Worm (Caenorhabditis elegans) whole organism, L1 larva: ENCODE measurements around the gene R10F2.5.

Source experiments
- C34B4.2 ChIP-seq: sonication (generic microtip); optimal IDR thresholded peaks from 2 replicates; lab custom pipeline; 2017; ENCODE audit warnings: mild to moderate bottlenecking, missing genetic modification characterization, missing compliant biosample characterization
- ama-1 ChIP-seq: fragments of 150-350 bp; optimal IDR thresholded peaks from 2 replicates; lab custom pipeline; 2014
- blmp-1 ChIP-seq: fragments of 150-350 bp; optimal IDR thresholded peaks from 2 replicates; lab custom pipeline; 2014; ENCODE audit warnings: missing biosample characterization, missing genetic modification characterization
- ceh-82 ChIP-seq, 3 experiments: fragments of 150-350 bp in 1 of 3; sonication (generic microtip) in 2 of 3; optimal IDR thresholded peaks; 2 replicates each; lab custom pipeline; 2014 to 2017; ENCODE audit warnings: missing biosample characterization in 3 of 3, missing genetic modification characterization in 3 of 3
- ceh-90 ChIP-seq: sonication (generic microtip); optimal IDR thresholded peaks from 2 replicates; lab custom pipeline; 2016; ENCODE audit warnings: missing genetic modification characterization, missing compliant biosample characterization
- dpl-1 ChIP-seq, 3 experiments: fragments of 150-350 bp in 2 of 3; sonication (generic microtip) in 1 of 3; optimal IDR thresholded peaks; 2 replicates each; lab custom pipeline; 2014 to 2017; ENCODE audit warnings: missing biosample characterization in 3 of 3, missing genetic modification characterization in 3 of 3, missing genetic modification reagents in 3 of 3
- efl-1 ChIP-seq, 4 experiments: fragments of 150-350 bp; optimal IDR thresholded peaks in 3 of 4; peaks in 1 of 4; 1 replicate in 1 of 4; 2 replicates in 3 of 4; lab custom pipeline; 2014; ENCODE audit warnings: missing biosample characterization in 2 of 4, missing genetic modification characterization in 2 of 4, missing genetic modification reagents in 2 of 4
- efl-3 ChIP-seq: fragments of 200-800 bp; sonication (Bioruptor generic); optimal IDR thresholded peaks from 2 replicates; lab custom pipeline; 2018; ENCODE audit warnings: mild to moderate bottlenecking, missing genetic modification characterization, missing compliant biosample characterization
- egl-27 ChIP-seq, 2 experiments: fragments of 150-350 bp in 1 of 2; sonication (generic microtip); optimal IDR thresholded peaks; 3 replicates each; lab custom pipeline; 2017 to 2018; ENCODE audit warnings: missing biosample characterization in 2 of 2, missing genetic modification characterization in 2 of 2, missing genetic modification reagents in 2 of 2
- elt-2 ChIP-seq: sonication (generic microtip); optimal IDR thresholded peaks from 2 replicates; lab custom pipeline; 2016; ENCODE audit warnings: missing genetic modification characterization, mild to moderate bottlenecking, inconsistent platforms, missing compliant biosample characterization, missing genetic modification reagents
- elt-3 ChIP-seq, 6 experiments: fragments of 150-350 bp in 1 of 6; sonication (generic microtip); optimal IDR thresholded peaks; 2 replicates each; lab custom pipeline; 2017 to 2018; ENCODE audit warnings: missing biosample characterization in 6 of 6, missing genetic modification characterization in 6 of 6, inconsistent platforms in 1 of 6
- fkh-10 ChIP-seq: sonication (generic microtip); optimal IDR thresholded peaks from 2 replicates; lab custom pipeline; 2017; ENCODE audit warnings: missing biosample characterization, missing genetic modification reagents, missing genetic modification characterization
- fkh-4 ChIP-seq: sonication (generic microtip); optimal IDR thresholded peaks from 2 replicates; lab custom pipeline; 2016; ENCODE audit warnings: missing compliant biosample characterization, missing genetic modification characterization, borderline replicate concordance
- fos-1 ChIP-seq: fragments of 150-350 bp; optimal IDR thresholded peaks from 2 replicates; lab custom pipeline; 2014; ENCODE audit warnings: missing biosample characterization, missing genetic modification characterization
- grh-1 ChIP-seq: fragments of 200-800 bp; sonication (Bioruptor generic); IDR thresholded peaks from 2 replicates; pipeline ENCODE4 v1.3.6; 2022; ENCODE audit warnings: missing genetic modification reagents, missing genetic modification characterization, missing compliant biosample characterization
- hpl-2 ChIP-seq: fragments of 150-350 bp; optimal IDR thresholded peaks from 2 replicates; lab custom pipeline; 2014; ENCODE audit warnings: missing biosample characterization, missing genetic modification reagents, missing genetic modification characterization
- isw-1 ChIP-seq: fragments of 200-800 bp; sonication (Bioruptor generic); IDR thresholded peaks from 2 replicates; pipeline ENCODE4 v1.3.6; 2022; ENCODE audit warnings: missing genetic modification characterization, missing compliant biosample characterization
- jun-1 ChIP-seq: fragments of 150-350 bp; optimal IDR thresholded peaks from 2 replicates; lab custom pipeline; 2014; ENCODE audit warnings: missing biosample characterization, missing genetic modification reagents, missing genetic modification characterization
- lin-13 ChIP-seq: fragments of 150-350 bp; optimal IDR thresholded peaks from 2 replicates; lab custom pipeline; 2014; ENCODE audit warnings: missing biosample characterization, missing genetic modification reagents, missing genetic modification characterization
- lin-14 ChIP-seq: fragments of 200-800 bp; sonication (Bioruptor generic); optimal IDR thresholded peaks from 2 replicates; lab custom pipeline; 2018; ENCODE audit warnings: mild to moderate bottlenecking, missing genetic modification characterization, moderate library complexity, missing compliant biosample characterization
- lin-15B ChIP-seq: fragments of 150-350 bp; sonication (generic microtip); optimal IDR thresholded peaks from 3 replicates; lab custom pipeline; 2014; ENCODE audit warnings: missing biosample characterization, missing genetic modification characterization
- lin-35 ChIP-seq, 2 experiments: fragments of 150-350 bp; optimal IDR thresholded peaks; 2 replicates each; lab custom pipeline; 2014; ENCODE audit warnings: missing biosample characterization in 2 of 2, missing genetic modification characterization in 2 of 2, missing genetic modification reagents in 2 of 2
- lsy-2 ChIP-seq, 2 experiments: fragments of 150-350 bp; optimal IDR thresholded peaks; 2 replicates each; lab custom pipeline; 2014; ENCODE audit warnings: missing biosample characterization in 2 of 2, missing genetic modification characterization in 2 of 2
- mdl-1 ChIP-seq, 2 experiments: fragments of 150-350 bp; optimal IDR thresholded peaks; 2 replicates each; lab custom pipeline; 2014 to 2017; ENCODE audit warnings: missing biosample characterization in 2 of 2, missing genetic modification characterization in 2 of 2, inconsistent platforms in 1 of 2
- mef-2 ChIP-seq: fragments of 150-350 bp; optimal IDR thresholded peaks from 2 replicates; lab custom pipeline; 2014; ENCODE audit warnings: missing biosample characterization, missing genetic modification characterization
- mep-1 ChIP-seq: fragments of 150-350 bp; optimal IDR thresholded peaks from 2 replicates; lab custom pipeline; 2014; ENCODE audit warnings: missing biosample characterization, missing genetic modification characterization
- nhr-11 ChIP-seq: fragments of 150-350 bp; optimal IDR thresholded peaks from 2 replicates; lab custom pipeline; 2014; ENCODE audit warnings: missing biosample characterization, missing genetic modification characterization
- nhr-12 ChIP-seq: sonication (generic microtip); optimal IDR thresholded peaks from 2 replicates; lab custom pipeline; 2017; ENCODE audit warnings: missing biosample characterization, missing genetic modification characterization
- nhr-28 ChIP-seq: fragments of 150-350 bp; optimal IDR thresholded peaks from 2 replicates; lab custom pipeline; 2014; ENCODE audit warnings: missing biosample characterization, missing genetic modification characterization
- nhr-71 ChIP-seq: sonication (generic microtip); optimal IDR thresholded peaks from 2 replicates; lab custom pipeline; 2016; ENCODE audit warnings: mild to moderate bottlenecking, missing genetic modification characterization, moderate library complexity, missing compliant biosample characterization
- nhr-77 ChIP-seq: fragments of 150-350 bp; optimal IDR thresholded peaks from 2 replicates; lab custom pipeline; 2014; ENCODE audit warnings: missing biosample characterization, missing genetic modification characterization
- nhr-84 ChIP-seq: sonication (generic microtip); optimal IDR thresholded peaks from 2 replicates; lab custom pipeline; 2017; ENCODE audit warnings: missing biosample characterization, missing genetic modification characterization
- nhr-85 ChIP-seq: sonication (generic microtip); peaks from one replicate; lab custom pipeline; 2016; ENCODE audit warnings: missing genetic modification characterization, inconsistent platforms, missing compliant biosample characterization
- nhr-90 ChIP-seq: sonication (generic microtip); optimal IDR thresholded peaks from 2 replicates; lab custom pipeline; 2016; ENCODE audit warnings: mild to moderate bottlenecking, missing genetic modification characterization, missing compliant biosample characterization; ENCODE audit not compliant: poor library complexity
- skn-1 ChIP-seq: fragments of 150-350 bp; optimal IDR thresholded peaks from 2 replicates; lab custom pipeline; 2014; ENCODE audit warnings: missing biosample characterization, missing genetic modification characterization
- snpc-4 ChIP-seq: fragments of 150-350 bp; optimal IDR thresholded peaks from 2 replicates; lab custom pipeline; 2014; ENCODE audit warnings: missing biosample characterization, missing genetic modification characterization
- snu-23 ChIP-seq: sonication (generic microtip); optimal IDR thresholded peaks from 2 replicates; lab custom pipeline; 2016; ENCODE audit warnings: missing genetic modification characterization, missing compliant biosample characterization
- tbx-2 ChIP-seq: sonication (generic microtip); optimal IDR thresholded peaks from 2 replicates; lab custom pipeline; 2016; ENCODE audit warnings: missing genetic modification characterization, missing compliant biosample characterization
- zag-1 ChIP-seq: fragments of 150-350 bp; optimal IDR thresholded peaks from 2 replicates; lab custom pipeline; 2014; ENCODE audit warnings: missing biosample characterization, missing genetic modification characterization

The R10F2.5 gene

ce11 chrIII:2875946-2876345 is 48.6 kb downstream of the R10F2.5 start (continued):
- TF ChIP-seq efl-3 (GFP tag; lab: Kevin White, UChicago) (peak; percentile 63), ceh-90 (tag; lab: Kevin White, UChicago) (no peak), lin-14 (GFP tag; lab: Kevin White, UChicago) (peak; percentile 95), hpl-2 (GFP tag; lab: Kevin White, UChicago) (peak; percentile 62), jun-1 (tag; lab: Kevin White, UChicago) (peak; percentile 55), ceh-82 (tag; optimal IDR thresholded peaks at IDR 0.05; lab: Kevin White, UChicago) (peak in 1 of 3 experiments; percentile 16), C34B4.2 (tag; lab: Kevin White, UChicago) (no peak), dpl-1 (GFP tag; optimal IDR thresholded peaks at IDR 0.05; lab: Kevin White, UChicago) (peak; percentile 67 to 76 (median 73)), nhr-11 (tag; lab: Kevin White, UChicago) (no peak), isw-1 (no peak), fkh-4 (tag; lab: Kevin White, UChicago) (no peak), elt-3 (tag; optimal IDR thresholded peaks at IDR 0.05; lab: Kevin White, UChicago) (peak; percentile 34 to 96 (median 92)), mep-1 (tag; lab: Kevin White, UChicago) (peak; percentile 80), mdl-1 (tag; optimal IDR thresholded peaks at IDR 0.05; lab: Kevin White, UChicago) (peak in 1 of 2 experiments; percentile 58), tbx-2 (peak; percentile 72), skn-1 (tag; lab: Kevin White, UChicago) (peak; percentile 59), fos-1 (tag; lab: Kevin White, UChicago) (peak; percentile 45), lin-35 (GFP tag; optimal IDR thresholded peaks at IDR 0.05; lab: Kevin White, UChicago) (peak; percentile 39 to 79), blmp-1 (peak; percentile 97), lsy-2 (tag; optimal IDR thresholded peaks at IDR 0.05; lab: Kevin White, UChicago) (peak; percentile 62 to 79), fkh-10 (GFP tag; lab: Kevin White, UChicago) (no peak), snu-23 (GFP tag; lab: Kevin White, UChicago) (peak; percentile 84), grh-1 (GFP tag; lab: Robert Waterston, UW) (peak; percentile 80), lin-13 (peak; percentile 75), nhr-71 (tag; lab: Kevin White, UChicago) (peak; percentile 90)
- TF ChIP-seq, all 84 proteins: peak for 31

- no peak for TF ChIP-seq zag-1 (tag; lab: Kevin White, UChicago)
- TF ChIP-seq nhr-28 (tag; lab: Kevin White, UChicago), result no peak
- no peak for TF ChIP-seq snpc-4 (tag; lab: Kevin White, UChicago)
- TF ChIP-seq elt-3 (tag; optimal IDR thresholded peaks at IDR 0.05; lab: Kevin White, UChicago), result peak in 1 of 6 experiments; percentile 3
- TF ChIP-seq lsy-2 (tag; optimal IDR thresholded peaks at IDR 0.05; lab: Kevin White, UChicago), result peak in 1 of 2 experiments; percentile 15
- no peak for TF ChIP-seq dpl-1 (GFP tag; optimal IDR thresholded peaks at IDR 0.05; lab: Kevin White, UChicago)
- no peak for TF ChIP-seq nhr-12 (tag; lab: Kevin White, UChicago)
- peak; percentile 78 for TF ChIP-seq nhr-85
- no peak for TF ChIP-seq ceh-90 (tag; lab: Kevin White, UChicago)
- TF ChIP-seq nhr-77 (tag; lab: Kevin White, UChicago), result no peak
- no peak for TF ChIP-seq lin-15B (tag; lab: Kevin White, UChicago)
- peak in 1 of 2 experiments; percentile 6 for TF ChIP-seq lin-35 (GFP tag; optimal IDR thresholded peaks at IDR 0.05; lab: Kevin White, UChicago)
- peak; percentile 36 for TF ChIP-seq lin-14 (GFP tag; lab: Kevin White, UChicago)
- no peak for TF ChIP-seq nhr-84 (tag; lab: Kevin White, UChicago)
- TF ChIP-seq fkh-4 (tag; lab: Kevin White, UChicago), result no peak
- no peak for TF ChIP-seq egl-27 (tag; optimal IDR thresholded peaks at IDR 0.05; lab: Kevin White, UChicago)
- TF ChIP-seq blmp-1, result peak; percentile 63
- TF ChIP-seq efl-1 (optimal IDR thresholded peaks at IDR 0.05; lab: Kevin White, UChicago), result no peak
- TF ChIP-seq efl-1 (GFP tag; optimal IDR thresholded peaks at IDR 0.05 in 1 of 2; lab: Kevin White, UChicago), result peak in 1 of 2 experiments; percentile 60
- no peak for TF ChIP-seq nhr-90 (tag; lab: Kevin White, UChicago)
- TF ChIP-seq isw-1, result no peak
- no peak for TF ChIP-seq ama-1 (lab: Kevin White, UChicago)
- TF ChIP-seq lin-13, result no peak
- peak in 1 of 2 experiments; percentile 16 for TF ChIP-seq mdl-1 (tag; optimal IDR thresholded peaks at IDR 0.05; lab: Kevin White, UChicago)
- TF ChIP-seq mef-2, result no peak
- TF ChIP-seq elt-2 (tag; lab: Kevin White, UChicago), result peak; percentile 30
Observed at ce11 chrIII:2874144-2874868, 50.3 kb downstream of the R10F2.5 start, which contains the start of gene klf-1. Gene klf-1 (plus strand): TSS chrIII:2874818.
